Worm (Caenorhabditis elegans) whole organism, early embryonic: Measurements from ENCODE around the gene sorf-1.

Source experiments
- B0310.2 ChIP-seq: sonication (generic microtip); optimal IDR thresholded peaks from 2 replicates; lab custom pipeline; 2016; ENCODE audit warnings: mild to moderate bottlenecking, missing genetic modification characterization, missing compliant biosample characterization
- F13C5.2 ChIP-seq: sonication (generic microtip); optimal IDR thresholded peaks from 2 replicates; lab custom pipeline; 2017; ENCODE audit warnings: mild to moderate bottlenecking, missing genetic modification characterization, inconsistent platforms, missing compliant biosample characterization
- aly-1 ChIP-seq: sonication (generic microtip); optimal IDR thresholded peaks from 2 replicates; lab custom pipeline; 2016; ENCODE audit warnings: missing genetic modification characterization, missing compliant biosample characterization
- ama-1 ChIP-seq: fragments of 150-350 bp; optimal IDR thresholded peaks from 2 replicates; lab custom pipeline; 2014
- ceh-13 ChIP-seq: fragments of 200-800 bp; sonication (Bioruptor generic); optimal IDR thresholded peaks from 2 replicates; lab custom pipeline; 2018; ENCODE audit warnings: mild to moderate bottlenecking, missing genetic modification characterization, missing compliant biosample characterization
- ceh-36 ChIP-seq: sonication (generic microtip); optimal IDR thresholded peaks from 2 replicates; lab custom pipeline; 2016; ENCODE audit warnings: missing genetic modification characterization, inconsistent platforms, missing compliant biosample characterization
- ets-7 ChIP-seq: sonication (generic microtip); optimal IDR thresholded peaks from 2 replicates; lab custom pipeline; 2016; ENCODE audit warnings: missing genotype, missing genetic modification characterization, missing compliant biosample characterization
- flt-1 ChIP-seq: fragments of 200-800 bp; sonication (Bioruptor generic); IDR thresholded peaks from 2 replicates; pipeline ENCODE4 v1.3.6; 2022; ENCODE audit warnings: missing genetic modification characterization, missing compliant biosample characterization
- hmbx-1 ChIP-seq: sonication (generic microtip); optimal IDR thresholded peaks from 2 replicates; lab custom pipeline; 2016; ENCODE audit warnings: mild to moderate bottlenecking, missing genetic modification characterization, missing compliant biosample characterization
- hmg-4 ChIP-seq: fragments of 200-800 bp; sonication (Bioruptor generic); optimal IDR thresholded peaks from 2 replicates; lab custom pipeline; 2018; ENCODE audit warnings: mild to moderate bottlenecking, missing genetic modification characterization, missing compliant biosample characterization
- hnd-1 ChIP-seq: sonication (generic microtip); optimal IDR thresholded peaks from 2 replicates; lab custom pipeline; 2016; ENCODE audit warnings: missing genetic modification characterization, missing compliant biosample characterization
- pes-1 ChIP-seq: fragments of 200-800 bp; sonication (Bioruptor generic); IDR thresholded peaks from 2 replicates; pipeline ENCODE4 v1.3.6; 2022; ENCODE audit warnings: missing genetic modification reagents, missing genetic modification characterization, missing compliant biosample characterization
- scrt-1 ChIP-seq: fragments of 200-800 bp; sonication (Bioruptor generic); IDR thresholded peaks from 2 replicates; pipeline ENCODE4 v1.3.6; 2022; ENCODE audit warnings: missing genetic modification characterization, missing compliant biosample characterization
- sea-1 ChIP-seq: fragments of 200-800 bp; sonication (Bioruptor generic); conservative IDR thresholded peaks from 2 replicates; pipeline ENCODE4 v1.3.6; 2022; ENCODE audit warnings: missing genetic modification characterization, missing compliant biosample characterization
- tbx-11 ChIP-seq: fragments of 200-800 bp; sonication (Bioruptor generic); IDR thresholded peaks from 2 replicates; pipeline ENCODE4 v1.3.6; 2022; ENCODE audit warnings: missing genetic modification characterization, missing compliant biosample characterization
- tbx-37 ChIP-seq: fragments of 200-800 bp; sonication (Bioruptor generic); conservative IDR thresholded peaks from 2 replicates; pipeline ENCODE4 v1.3.6; 2022; ENCODE audit warnings: missing genetic modification reagents, missing genetic modification characterization, missing compliant biosample characterization
- tra-4 ChIP-seq: sonication (generic microtip); optimal IDR thresholded peaks from 2 replicates; lab custom pipeline; 2017; ENCODE audit warnings: missing genetic modification characterization, missing compliant biosample characterization

Gene sorf-1

ce11 chrX:3379114-3379513, at the start of gene sorf-1:
TSS of gene sorf-1 (minus strand) at chrX:3379248.
- TF ChIP-seq flt-1 (GFP tag; lab: Robert Waterston, UW) (no peak), ceh-36 (no peak), sea-1 (no peak)

- TF ChIP-seq tbx-37 (GFP tag; lab: Robert Waterston, UW) (no peak), hmg-4 (GFP tag; lab: Kevin White, UChicago) (no peak), flt-1 (GFP tag; lab: Robert Waterston, UW) (no peak)
Measured at ce11 chrX:3424516-3424915, 45.5 kb upstream of the sorf-1 start, which contains the start of gene ZK813.6. TSS of gene ZK813.6 (plus strand) at chrX:3424816.

- TF ChIP-seq hnd-1 (tag; lab: Kevin White, UChicago) (no peak), flt-1 (GFP tag; lab: Robert Waterston, UW) (no peak), hmbx-1 (tag; lab: Kevin White, UChicago) (no peak)
Measured at ce11 chrX:3419084-3419483, 40.0 kb upstream of the sorf-1 start, which contains the start of gene C04F6.7. TSS of gene C04F6.7 (minus strand) at chrX:3419184.

ce11 chrX:3416063-3416462, 37.0 kb upstream of the sorf-1 start:
- no peak for TF ChIP-seq hmbx-1 (tag; lab: Kevin White, UChicago)

ce11 chrX:3414660-3415144, 35.7 kb upstream of the sorf-1 start, which contains the start of gene dhs-27:
TSS of gene dhs-27 (minus strand) at chrX:3414710.
- TF ChIP-seq hmg-4 (GFP tag; lab: Kevin White, UChicago) (peak; percentile 1), tbx-11 (GFP tag; lab: Robert Waterston, UW) (no peak)

DNA sequence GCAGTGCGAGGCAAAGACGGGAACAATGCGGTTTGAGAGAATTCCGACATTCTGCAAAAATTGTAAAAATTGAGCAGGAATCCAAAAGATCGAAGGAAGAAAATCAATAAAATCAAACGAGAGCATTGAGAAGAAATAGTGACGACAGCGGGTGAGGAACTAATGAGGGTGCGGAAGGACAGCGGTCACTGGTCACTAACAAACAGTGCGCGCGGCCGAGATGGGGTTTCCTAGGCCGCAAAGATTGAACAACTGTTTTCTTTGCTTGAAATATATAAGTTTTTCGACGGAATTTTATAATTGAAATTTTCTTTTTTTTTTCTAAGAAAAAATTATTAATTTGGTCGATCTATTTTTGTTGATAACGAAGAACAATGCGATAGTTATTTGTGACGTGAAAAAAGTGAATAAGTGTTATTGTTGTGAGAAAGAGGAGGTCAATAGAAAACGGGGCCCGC, 32.5 kb upstream of the sorf-1 start, which contains the start of gene unc-78:
Gene unc-78, minus strand, starts transcription at position 51 of the 458 bp plus-strand sequence.
- TF ChIP-seq scrt-1: no peak
- TF ChIP-seq ceh-13: no peak
- peak; percentile 3 for TF ChIP-seq aly-1 (tag; lab: Kevin White, UChicago)
- no peak for TF ChIP-seq hmg-4 (GFP tag; lab: Kevin White, UChicago)
- no peak for TF ChIP-seq flt-1 (GFP tag; lab: Robert Waterston, UW)
- TF ChIP-seq hmbx-1 (tag; lab: Kevin White, UChicago): no peak
- no peak for TF ChIP-seq tbx-37 (GFP tag; lab: Robert Waterston, UW)

DNA sequence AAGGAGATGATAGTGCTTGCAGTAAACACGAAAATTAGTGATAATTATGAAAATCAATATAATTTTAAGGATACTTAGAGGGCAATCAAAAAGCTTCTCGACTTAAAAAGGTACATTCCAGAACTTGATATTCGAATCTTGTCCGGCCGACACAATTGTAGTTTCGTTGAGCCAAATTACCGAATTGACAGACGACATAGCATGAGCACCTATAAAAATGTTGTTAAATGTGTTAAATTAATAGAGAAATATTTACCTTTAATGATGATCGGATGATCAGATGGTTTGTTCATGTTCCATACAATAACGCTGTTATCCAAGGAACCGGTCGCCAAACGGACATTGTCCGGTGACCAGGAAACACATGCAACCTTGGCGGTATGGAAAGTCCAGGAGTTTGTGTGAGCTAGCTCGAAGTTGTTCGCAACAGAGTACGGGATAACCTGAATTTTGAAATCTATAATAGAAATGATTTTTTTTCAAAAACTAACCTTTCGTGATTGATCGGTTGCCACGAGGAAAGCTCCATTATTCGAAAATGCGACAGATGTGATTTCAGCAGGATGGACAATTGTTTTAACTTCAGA, 29.8 kb upstream of the sorf-1 start:
- no peak for TF ChIP-seq ceh-36
- TF ChIP-seq hnd-1 (tag; lab: Kevin White, UChicago): no peak
- TF ChIP-seq sea-1: no peak
- no peak for TF ChIP-seq scrt-1
- no peak for TF ChIP-seq tbx-11 (GFP tag; lab: Robert Waterston, UW)
- TF ChIP-seq tbx-37 (GFP tag; lab: Robert Waterston, UW): no peak
- no peak for TF ChIP-seq B0310.2 (tag; lab: Kevin White, UChicago)
- TF ChIP-seq hmg-4 (GFP tag; lab: Kevin White, UChicago): no peak
- no peak for TF ChIP-seq hmbx-1 (tag; lab: Kevin White, UChicago)
- TF ChIP-seq pes-1 (GFP tag; lab: Robert Waterston, UW): no peak
- no peak for TF ChIP-seq flt-1 (GFP tag; lab: Robert Waterston, UW)
- no peak for TF ChIP-seq F13C5.2

ce11 chrX:3403195-3403594, 24.1 kb upstream of the sorf-1 start, which contains the start of gene vit-5:
TSS of gene vit-5 (plus strand) at chrX:3403471.
- TF ChIP-seq aly-1 (tag; lab: Kevin White, UChicago) (no peak), hnd-1 (tag; lab: Kevin White, UChicago) (no peak), ama-1 (no peak), B0310.2 (tag; lab: Kevin White, UChicago) (no peak), tbx-37 (GFP tag; lab: Robert Waterston, UW) (no peak), hmbx-1 (tag; lab: Kevin White, UChicago) (no peak), hmg-4 (GFP tag; lab: Kevin White, UChicago) (no peak), scrt-1 (no peak), tra-4 (tag; lab: Kevin White, UChicago) (no peak), sea-1 (no peak), tbx-11 (GFP tag; lab: Robert Waterston, UW) (no peak), ceh-36 (no peak), ets-7 (no peak), pes-1 (GFP tag; lab: Robert Waterston, UW) (no peak), flt-1 (GFP tag; lab: Robert Waterston, UW) (no peak)

- no peak for TF ChIP-seq ceh-36
- TF ChIP-seq sea-1: no peak
- TF ChIP-seq hmg-4 (GFP tag; lab: Kevin White, UChicago): no peak
- no peak for TF ChIP-seq ceh-13
- TF ChIP-seq B0310.2 (tag; lab: Kevin White, UChicago): no peak
- TF ChIP-seq tbx-37 (GFP tag; lab: Robert Waterston, UW): no peak
- no peak for TF ChIP-seq F13C5.2
- TF ChIP-seq hmbx-1 (tag; lab: Kevin White, UChicago): no peak
- TF ChIP-seq scrt-1: no peak
- TF ChIP-seq flt-1 (GFP tag; lab: Robert Waterston, UW): no peak
Measured at ce11 chrX:3401701-3402100, 22.7 kb upstream of the sorf-1 start, which contains the start of gene C04F6.9. TSS of gene C04F6.9 (plus strand) at chrX:3402001.
